Worm (Caenorhabditis elegans): ENCODE results near the gene ZC116.5.

DNA sequence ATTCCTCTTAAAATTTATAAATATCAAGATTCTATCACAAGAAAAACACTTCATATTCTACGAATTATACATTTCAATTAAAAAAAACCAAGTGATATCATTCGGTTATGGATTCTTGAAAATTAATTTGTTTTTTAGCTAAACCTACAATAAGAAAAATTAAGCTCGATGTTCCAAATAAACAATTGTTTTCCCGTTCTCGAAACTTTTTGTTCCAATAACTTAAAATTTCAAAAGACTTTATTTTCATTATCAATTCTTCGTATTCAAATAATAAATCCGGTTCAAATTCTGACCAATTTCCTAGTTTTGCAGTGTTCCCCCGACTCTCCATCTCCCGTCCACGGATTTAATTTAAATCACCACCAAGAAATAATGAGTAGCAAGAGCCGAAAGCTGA lies 29.5 kb downstream of the ZC116.5 start, which contains the start of gene E02A10.3:
- no peak for TF ChIP-seq fos-1 (tag; optimal IDR thresholded peaks at IDR 0.05)
- no peak for TF ChIP-seq nhr-76 (tag; optimal IDR thresholded peaks at IDR 0.05)
- TF ChIP-seq tbx-2 (tag; optimal IDR thresholded peaks at IDR 0.05) = no peak
- TF ChIP-seq skn-1 (tag; optimal IDR thresholded peaks at IDR 0.05) = no peak
- no peak for TF ChIP-seq nhr-12 (tag; optimal IDR thresholded peaks at IDR 0.05)
- no peak for TF ChIP-seq egl-27 (tag; optimal IDR thresholded peaks at IDR 0.05)
- no peak for TF ChIP-seq aly-2 (tag; optimal IDR thresholded peaks at IDR 0.05)
